Fruit fly (Drosophila melanogaster) whole organism, prepupa: Measurements from ENCODE around the gene CG14286.

Experiments
- CG11902 ChIP-seq: fragments of 200-800 bp; sonication (Bioruptor generic); optimal IDR thresholded peaks from 3 replicates; lab custom pipeline; 2016; ENCODE audit warnings: missing biosample characterization, missing genetic modification characterization
- CG15336 ChIP-seq: fragments of 200-800 bp; sonication (Bioruptor generic); IDR thresholded peaks from 2 replicates; pipeline ENCODE4 v1.3.6; 2022; ENCODE audit warnings: missing biosample characterization, missing genetic modification characterization
- CG34406 ChIP-seq: fragments of 200-800 bp; sonication (Bioruptor generic); optimal IDR thresholded peaks from 3 replicates; lab custom pipeline; 2016; ENCODE audit warnings: missing biosample characterization, missing genetic modification characterization
- Eip93F ChIP-seq: fragments of 200-800 bp; sonication (Bioruptor generic); optimal IDR thresholded peaks from 2 replicates; lab custom pipeline; 2016; ENCODE audit warnings: missing biosample characterization, mild to moderate bottlenecking, missing genetic modification characterization
- Hr39 ChIP-seq: fragments of 200-800 bp; sonication (Bioruptor generic); optimal IDR thresholded peaks from 2 replicates; lab custom pipeline; 2016; ENCODE audit warnings: missing biosample characterization, missing genetic modification characterization
- OdsH ChIP-seq: fragments of 200-800 bp; sonication (Bioruptor generic); optimal IDR thresholded peaks from 3 replicates; lab custom pipeline; 2016; ENCODE audit warnings: missing biosample characterization, missing genetic modification characterization
- dsx ChIP-seq: fragments of 200-800 bp; optimal IDR thresholded peaks from 3 replicates; lab custom pipeline; 2019; ENCODE audit warnings: missing biosample characterization, mild to moderate bottlenecking, missing genetic modification characterization, moderate library complexity; ENCODE audit not compliant: poor library complexity, severe bottlenecking
- esn ChIP-seq: fragments of 200-800 bp; sonication (Bioruptor generic); optimal IDR thresholded peaks from 2 replicates; lab custom pipeline; 2016; ENCODE audit warnings: missing biosample characterization, mild to moderate bottlenecking, missing genetic modification characterization, moderate library complexity
- fd59A ChIP-seq: fragments of 200-800 bp; sonication (Bioruptor generic); optimal IDR thresholded peaks from 2 replicates; lab custom pipeline; 2017; ENCODE audit warnings: missing biosample characterization, mild to moderate bottlenecking, missing genetic modification characterization, missing genetic modification reagents
- lz ChIP-seq: fragments of 200-800 bp; sonication (Bioruptor generic); optimal IDR thresholded peaks from 3 replicates; lab custom pipeline; 2016; ENCODE audit warnings: missing biosample characterization, missing genetic modification characterization

dm6 chr3R:19065474-19065873, 41.6 kb downstream of the CG14286 start:
- TF ChIP-seq CG15336 (GFP tag; lab: Robert Waterston, UW) (no peak), fd59A (GFP tag; lab: Kevin White, UChicago) (no peak), lz (no peak), Eip93F (GFP tag; lab: Kevin White, UChicago) (no peak), esn (GFP tag; lab: Kevin White, UChicago) (no peak), CG34406 (GFP tag; lab: Kevin White, UChicago) (no peak), CG11902 (no peak), dsx (GFP tag; lab: Kevin White, UChicago) (no peak), OdsH (no peak), Hr39 (GFP tag; lab: Kevin White, UChicago) (no peak)
